Fruit fly (Drosophila melanogaster): ENCODE data around the gene CG5646.
A peak's percentile ranks its signal among the peaks of the same experiment; 100 is the strongest.

The CG5646 gene

DNA sequence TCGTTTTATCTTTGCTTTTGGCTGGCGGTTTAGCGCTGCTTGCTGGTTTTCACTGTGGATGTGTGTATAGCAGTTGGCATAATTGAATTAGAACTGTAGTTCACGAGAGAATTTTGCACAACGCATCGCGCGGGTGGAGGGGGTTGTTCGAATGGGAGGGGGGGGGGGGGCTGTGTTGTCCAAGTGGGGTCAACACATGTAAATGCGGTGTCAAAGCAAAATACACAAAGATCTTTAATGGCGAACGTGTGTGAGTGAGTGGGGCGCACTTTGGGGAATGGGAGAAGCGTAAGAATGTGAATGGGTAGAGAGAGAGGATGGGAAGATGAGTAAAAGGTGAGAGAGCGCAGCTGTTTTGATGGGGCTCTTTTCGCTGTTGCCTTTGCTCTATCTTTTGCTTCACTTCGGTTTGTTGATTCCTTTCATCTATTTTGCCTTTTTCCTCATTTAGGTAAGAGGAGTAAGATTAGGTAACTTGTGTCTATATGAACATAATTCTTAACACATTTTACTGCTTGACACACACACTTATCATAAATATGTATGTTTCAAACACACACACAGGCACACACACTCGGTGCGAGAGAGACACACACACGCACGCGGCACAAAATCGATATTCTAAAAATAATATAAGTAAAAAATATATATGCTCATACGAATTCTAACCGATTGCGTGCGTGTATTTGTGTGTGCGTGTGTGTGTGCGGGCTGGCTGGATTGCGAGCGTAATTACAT is 19.3 kb upstream of the CG5646 start (continued):
- TF ChIP-seq Doc2 (GFP tag; IDR thresholded peaks at IDR 0.05) (no peak), Pdp1 (GFP tag; optimal IDR thresholded peaks at IDR 0.05) (peak in 1 of 2 experiments; percentile 85), nom (GFP tag; optimal IDR thresholded peaks at IDR 0.05) (peak; percentile 21), jing (GFP tag; optimal IDR thresholded peaks at IDR 0.05) (no peak), Dbx (GFP tag; IDR thresholded peaks at IDR 0.05) (no peak), unc-4 (GFP tag; IDR thresholded peaks at IDR 0.05; ENCODE audit: partially characterized antibody) (no peak), CG12769 (tag; optimal IDR thresholded peaks at IDR 0.05) (peak; percentile 14), ATbp (GFP tag; optimal IDR thresholded peaks at IDR 0.05) (no peak), gem (tag; optimal IDR thresholded peaks at IDR 0.05) (no peak), H2.0 (GFP tag; IDR thresholded peaks at IDR 0.05) (no peak), psq (GFP tag; optimal IDR thresholded peaks at IDR 0.05) (peak; percentile 19), crol (GFP tag; IDR thresholded peaks at IDR 0.05) (peak; percentile 89), stc (GFP tag; IDR thresholded peaks at IDR 0.05) (no peak), CG33557 (GFP tag; optimal IDR thresholded peaks at IDR 0.05) (no peak)

DNA sequence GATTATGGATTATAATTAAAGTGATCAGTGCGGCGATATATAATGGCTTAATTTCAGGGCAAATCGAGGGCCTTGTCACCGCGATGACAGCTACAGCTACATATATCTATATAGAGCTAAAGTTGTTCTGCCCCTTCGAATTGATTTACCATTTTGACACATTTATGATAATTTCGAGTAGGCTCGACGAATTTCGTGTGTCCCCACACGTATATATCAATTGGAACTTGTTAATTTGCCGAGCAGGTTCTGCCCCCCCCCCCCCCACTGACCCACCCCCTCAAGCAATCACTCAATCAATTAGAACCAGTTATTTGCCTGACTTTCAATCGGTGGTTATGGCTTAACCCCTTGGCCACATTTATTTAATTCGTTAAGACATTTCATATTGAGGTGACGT is 18.3 kb upstream of the CG5646 start:
- TF ChIP-seq E2f1 (GFP tag; IDR thresholded peaks at IDR 0.05) (no peak), Adf1 (GFP tag; IDR thresholded peaks at IDR 0.05) (no peak), kni (GFP tag; optimal IDR thresholded peaks at IDR 0.05) (peak; percentile 44), Dll (GFP tag; IDR thresholded peaks at IDR 0.05; ENCODE audit: partially characterized antibody) (0 out of 4 replicates have a peak, but pooled peaks have one; percentile 28), crol (GFP tag; IDR thresholded peaks at IDR 0.05) (peak; percentile 41), CG13894 (tag; optimal IDR thresholded peaks at IDR 0.05) (peak; percentile 59), Med (GFP tag) (no peak), CG11398 (GFP tag; optimal IDR thresholded peaks at IDR 0.05) (no peak), chinmo (GFP tag; IDR thresholded peaks at IDR 0.05; ENCODE audit: partially characterized antibody) (0 out of 4 replicates have a peak, but pooled peaks have one; percentile 53), mirr (GFP tag; optimal IDR thresholded peaks at IDR 0.05) (peak; percentile 17), gfzf (GFP tag; optimal IDR thresholded peaks at IDR 0.05) (no peak), CG11085 (GFP tag; IDR thresholded peaks at IDR 0.05) (no peak), MESR4 (GFP tag; optimal IDR thresholded peaks at IDR 0.05) (no peak), CoRest (tag; optimal IDR thresholded peaks at IDR 0.05) (peak; percentile 6), otp (GFP tag; IDR thresholded peaks at IDR 0.05) (peak; percentile 59; the same call in 1 of the 3 replicates), zf30C (GFP tag; optimal IDR thresholded peaks at IDR 0.05) (no peak), vvl (GFP tag; IDR thresholded peaks at IDR 0.05) (peak; percentile 37; the same call in 1 of the 2 replicates), slbo (GFP tag; IDR thresholded peaks at IDR 0.05) (no peak), cwo (GFP tag; optimal IDR thresholded peaks at IDR 0.05) (peak; percentile 1), CG12769 (tag; optimal IDR thresholded peaks at IDR 0.05) (peak; percentile 2), sd (tag; optimal IDR thresholded peaks at IDR 0.05) (peak; percentile 35)

DNA sequence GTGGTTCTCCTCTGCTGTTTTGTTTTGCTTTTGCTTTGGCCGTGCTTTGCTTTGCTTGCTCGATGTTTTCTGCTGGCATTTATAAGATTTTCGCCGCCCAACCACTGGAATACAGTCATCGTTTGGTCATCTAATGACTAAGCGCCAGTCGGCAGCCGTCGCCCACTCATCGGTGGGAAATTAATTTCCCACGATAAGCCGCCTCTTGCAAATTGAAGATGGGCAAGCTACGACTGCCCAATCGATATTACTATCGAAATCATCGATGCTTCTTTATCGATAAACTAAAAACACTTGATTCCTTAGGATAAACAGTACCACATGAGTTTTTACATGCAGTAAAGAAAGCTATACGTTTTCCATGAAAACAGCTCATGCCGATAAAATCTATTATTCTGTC is 9.6 kb upstream of the CG5646 start:
- 0 out of 2 replicates have a peak, but pooled peaks have one; percentile 10 for TF ChIP-seq vvl (GFP tag; IDR thresholded peaks at IDR 0.05)
- no peak for TF ChIP-seq gcm2 (GFP tag; optimal IDR thresholded peaks at IDR 0.05)
- no peak for TF ChIP-seq trh (GFP tag; optimal IDR thresholded peaks at IDR 0.05)
- peak; percentile 53 for TF ChIP-seq Scr (GFP tag; IDR thresholded peaks at IDR 0.05; ENCODE audit: partially characterized antibody)
- no peak for TF ChIP-seq zf30C (GFP tag; optimal IDR thresholded peaks at IDR 0.05)
- TF ChIP-seq Bgb (GFP tag; IDR thresholded peaks at IDR 0.05; ENCODE audit: partially characterized antibody) = peak; percentile 50; the same call in 1 of the 2 replicates
- TF ChIP-seq Hr3 (GFP tag; optimal IDR thresholded peaks at IDR 0.05) = no peak
- no peak for TF ChIP-seq CG30431 (GFP tag; optimal IDR thresholded peaks at IDR 0.05)
- peak; percentile 43 for TF ChIP-seq Sry-δ (GFP tag; optimal IDR thresholded peaks at IDR 0.05)
- TF ChIP-seq ind (GFP tag; optimal IDR thresholded peaks at IDR 0.05) = no peak
- TF ChIP-seq CG15479 (GFP tag; optimal IDR thresholded peaks at IDR 0.05) = no peak
- TF ChIP-seq CG8089 (GFP tag; optimal IDR thresholded peaks at IDR 0.05) = no peak
- TF ChIP-seq Taf1 (GFP tag; IDR thresholded peaks at IDR 0.05) = no peak
- TF ChIP-seq HLH4C (GFP tag; IDR thresholded peaks at IDR 0.05; ENCODE audit: partially characterized antibody) = peak; percentile 51; the same call in 1 of the 3 replicates
- TF ChIP-seq HLHmδ (GFP tag; optimal IDR thresholded peaks at IDR 0.05) = no peak
- no peak for TF ChIP-seq CG5245 (GFP tag; optimal IDR thresholded peaks at IDR 0.05)

Measured in whole organism, embryonic.